Fruit fly (Drosophila melanogaster) whole organism, prepupa: Measurements from ENCODE around the gene mus81.
A peak's percentile ranks its signal among the peaks of the same experiment; 100 is the strongest.

Experiments used
- Blimp-1 ChIP-seq: fragments of 200-800 bp; sonication (Bioruptor generic); optimal IDR thresholded peaks from 3 replicates; lab custom pipeline; 2017; ENCODE audit warnings: missing biosample characterization, missing genetic modification characterization, mild to moderate bottlenecking, moderate library complexity, missing genetic modification reagents
- CG34406 ChIP-seq: fragments of 200-800 bp; sonication (Bioruptor generic); optimal IDR thresholded peaks from 3 replicates; lab custom pipeline; 2016; ENCODE audit warnings: missing biosample characterization, missing genetic modification characterization
- acj6 ChIP-seq: fragments of 200-800 bp; sonication (Bioruptor generic); optimal IDR thresholded peaks from 3 replicates; lab custom pipeline; 2016; ENCODE audit warnings: missing biosample characterization, missing genetic modification characterization
- dsx ChIP-seq: fragments of 200-800 bp; optimal IDR thresholded peaks from 3 replicates; lab custom pipeline; 2019; ENCODE audit warnings: missing biosample characterization, mild to moderate bottlenecking, missing genetic modification characterization, moderate library complexity; ENCODE audit not compliant: poor library complexity, severe bottlenecking
- pdm3 ChIP-seq: fragments of 200-800 bp; sonication (Bioruptor generic); optimal IDR thresholded peaks from 3 replicates; lab custom pipeline; 2016; ENCODE audit warnings: missing biosample characterization, missing genetic modification characterization
- ss ChIP-seq, 2 experiments: fragments of 200-800 bp; sonication (Bioruptor generic); optimal IDR thresholded peaks; 2 replicates in 1 of 2; 3 replicates in 1 of 2; lab custom pipeline; 2017 to 2018; ENCODE audit warnings: mild to moderate bottlenecking in 2 of 2, missing biosample characterization in 2 of 2, missing genetic modification characterization in 2 of 2, moderate library complexity in 1 of 2

- TF ChIP-seq Blimp-1 (no peak), CG34406 (peak; percentile 48), dsx (no peak), pdm3 (GFP tag; lab: Kevin White, UChicago) (peak; percentile 54), acj6 (GFP tag; lab: Kevin White, UChicago) (peak; percentile 43), ss (GFP tag; optimal IDR thresholded peaks at IDR 0.05; lab: Kevin White, UChicago) (peak in 1 of 2 experiments; percentile 21)
These were observed 6.8 kb downstream of the mus81 start, which contains the start of gene CG3699 for dm6 chrX:947450-948284.
